Worm (Caenorhabditis elegans) whole organism, L1 larva: ENCODE results near the gene F29G9.1.

Experiments used
- C04F5.9 ChIP-seq: sonication (generic microtip); optimal IDR thresholded peaks from 2 replicates; lab custom pipeline; 2016; ENCODE audit warnings: missing genetic modification characterization, missing compliant biosample characterization
- C16A3.4 ChIP-seq: fragments of 150-350 bp; optimal IDR thresholded peaks from 2 replicates; lab custom pipeline; 2014; ENCODE audit warnings: missing biosample characterization, missing genetic modification characterization
- C34B4.2 ChIP-seq: sonication (generic microtip); optimal IDR thresholded peaks from 2 replicates; lab custom pipeline; 2017; ENCODE audit warnings: mild to moderate bottlenecking, missing genetic modification characterization, missing compliant biosample characterization
- F16B12.6 ChIP-seq: fragments of 150-350 bp; optimal IDR thresholded peaks from 2 replicates; lab custom pipeline; 2014; ENCODE audit warnings: missing biosample characterization, missing genetic modification characterization
- aha-1 ChIP-seq: fragments of 150-350 bp; optimal IDR thresholded peaks from 2 replicates; lab custom pipeline; 2014; ENCODE audit warnings: missing biosample characterization, missing genetic modification characterization
- alr-1 ChIP-seq: fragments of 200-800 bp; sonication (Bioruptor generic); optimal IDR thresholded peaks from 2 replicates; lab custom pipeline; 2018; ENCODE audit warnings: borderline replicate concordance, mild to moderate bottlenecking, missing genetic modification characterization, missing compliant biosample characterization
- aly-2 ChIP-seq: fragments of 150-350 bp; optimal IDR thresholded peaks from 2 replicates; lab custom pipeline; 2014; ENCODE audit warnings: missing biosample characterization, missing genetic modification characterization
- ama-1 ChIP-seq: fragments of 150-350 bp; optimal IDR thresholded peaks from 2 replicates; lab custom pipeline; 2014
- blmp-1 ChIP-seq: fragments of 150-350 bp; optimal IDR thresholded peaks from 2 replicates; lab custom pipeline; 2014; ENCODE audit warnings: missing biosample characterization, missing genetic modification characterization
- ceh-63 ChIP-seq: fragments of 200-800 bp; sonication (Bioruptor generic); optimal IDR thresholded peaks from 2 replicates; lab custom pipeline; 2018; ENCODE audit warnings: mild to moderate bottlenecking, missing genetic modification characterization, missing compliant biosample characterization
- ceh-82 ChIP-seq, 3 experiments: fragments of 150-350 bp in 1 of 3; sonication (generic microtip) in 2 of 3; optimal IDR thresholded peaks; 2 replicates each; lab custom pipeline; 2014 to 2017; ENCODE audit warnings: missing biosample characterization in 3 of 3, missing genetic modification characterization in 3 of 3
- ceh-88 ChIP-seq: fragments of 200-800 bp; sonication (Bioruptor generic); IDR thresholded peaks from 2 replicates; pipeline ENCODE4 v1.3.6; 2022; ENCODE audit warnings: missing genetic modification characterization, missing compliant biosample characterization
- ces-1 ChIP-seq: fragments of 150-350 bp; optimal IDR thresholded peaks from 2 replicates; lab custom pipeline; 2014; ENCODE audit warnings: missing biosample characterization, missing genetic modification reagents, missing genetic modification characterization
- dpl-1 ChIP-seq, 3 experiments: fragments of 150-350 bp in 2 of 3; sonication (generic microtip) in 1 of 3; optimal IDR thresholded peaks; 2 replicates each; lab custom pipeline; 2014 to 2017; ENCODE audit warnings: missing biosample characterization in 3 of 3, missing genetic modification characterization in 3 of 3, missing genetic modification reagents in 3 of 3
- dsc-1 ChIP-seq: sonication (generic microtip); optimal IDR thresholded peaks from 2 replicates; lab custom pipeline; 2016; ENCODE audit warnings: mild to moderate bottlenecking, missing genetic modification characterization, missing compliant biosample characterization
- efl-1 ChIP-seq, 4 experiments: fragments of 150-350 bp; optimal IDR thresholded peaks in 3 of 4; peaks in 1 of 4; 1 replicate in 1 of 4; 2 replicates in 3 of 4; lab custom pipeline; 2014; ENCODE audit warnings: missing biosample characterization in 2 of 4, missing genetic modification characterization in 2 of 4, missing genetic modification reagents in 2 of 4
- egl-27 ChIP-seq, 2 experiments: fragments of 150-350 bp in 1 of 2; sonication (generic microtip); optimal IDR thresholded peaks; 3 replicates each; lab custom pipeline; 2017 to 2018; ENCODE audit warnings: missing biosample characterization in 2 of 2, missing genetic modification characterization in 2 of 2, missing genetic modification reagents in 2 of 2
- ets-5 ChIP-seq: fragments of 200-800 bp; sonication (Bioruptor generic); IDR thresholded peaks from 2 replicates; pipeline ENCODE4 v1.3.6; 2022; ENCODE audit warnings: missing genetic modification characterization, missing compliant biosample characterization
- fkh-10 ChIP-seq: sonication (generic microtip); optimal IDR thresholded peaks from 2 replicates; lab custom pipeline; 2017; ENCODE audit warnings: missing biosample characterization, missing genetic modification reagents, missing genetic modification characterization
- hlh-17 ChIP-seq: fragments of 200-800 bp; sonication (Bioruptor generic); optimal IDR thresholded peaks from 2 replicates; lab custom pipeline; 2018; ENCODE audit warnings: missing genetic modification characterization, mild to moderate bottlenecking, missing compliant biosample characterization, moderate library complexity, borderline replicate concordance
- irx-1 ChIP-seq: sonication (generic microtip); optimal IDR thresholded peaks from 2 replicates; lab custom pipeline; 2016; ENCODE audit warnings: missing genetic modification characterization, missing compliant biosample characterization
- lin-13 ChIP-seq: fragments of 150-350 bp; optimal IDR thresholded peaks from 2 replicates; lab custom pipeline; 2014; ENCODE audit warnings: missing biosample characterization, missing genetic modification reagents, missing genetic modification characterization
- lin-15B ChIP-seq: fragments of 150-350 bp; sonication (generic microtip); optimal IDR thresholded peaks from 3 replicates; lab custom pipeline; 2014; ENCODE audit warnings: missing biosample characterization, missing genetic modification characterization
- lin-35 ChIP-seq, 2 experiments: fragments of 150-350 bp; optimal IDR thresholded peaks; 2 replicates each; lab custom pipeline; 2014; ENCODE audit warnings: missing biosample characterization in 2 of 2, missing genetic modification characterization in 2 of 2, missing genetic modification reagents in 2 of 2
- lir-3 ChIP-seq: sonication (generic microtip); optimal IDR thresholded peaks from 2 replicates; lab custom pipeline; 2016; ENCODE audit warnings: mild to moderate bottlenecking, missing genetic modification characterization, moderate library complexity, missing compliant biosample characterization; ENCODE audit not compliant: poor library complexity
- lsy-2 ChIP-seq, 2 experiments: fragments of 150-350 bp; optimal IDR thresholded peaks; 2 replicates each; lab custom pipeline; 2014; ENCODE audit warnings: missing biosample characterization in 2 of 2, missing genetic modification characterization in 2 of 2
- mab-9 ChIP-seq: fragments of 200-800 bp; sonication (Bioruptor generic); IDR thresholded peaks from 2 replicates; pipeline ENCODE4 v1.3.6; 2022; ENCODE audit warnings: missing genetic modification reagents, missing genetic modification characterization, missing compliant biosample characterization
- mdl-1 ChIP-seq, 2 experiments: fragments of 150-350 bp; optimal IDR thresholded peaks; 2 replicates each; lab custom pipeline; 2014 to 2017; ENCODE audit warnings: missing biosample characterization in 2 of 2, missing genetic modification characterization in 2 of 2, inconsistent platforms in 1 of 2
- mef-2 ChIP-seq: fragments of 150-350 bp; optimal IDR thresholded peaks from 2 replicates; lab custom pipeline; 2014; ENCODE audit warnings: missing biosample characterization, missing genetic modification characterization
- mep-1 ChIP-seq: fragments of 150-350 bp; optimal IDR thresholded peaks from 2 replicates; lab custom pipeline; 2014; ENCODE audit warnings: missing biosample characterization, missing genetic modification characterization
- nhr-11 ChIP-seq: fragments of 150-350 bp; optimal IDR thresholded peaks from 2 replicates; lab custom pipeline; 2014; ENCODE audit warnings: missing biosample characterization, missing genetic modification characterization
- nhr-19 ChIP-seq: fragments of 200-800 bp; sonication (Bioruptor generic); conservative IDR thresholded peaks from 2 replicates; pipeline ENCODE4 v1.3.6; 2022; ENCODE audit warnings: missing genetic modification characterization, missing compliant biosample characterization
- nhr-20 ChIP-seq: sonication (generic microtip); optimal IDR thresholded peaks from 2 replicates; lab custom pipeline; 2016; ENCODE audit warnings: mild to moderate bottlenecking, missing genetic modification characterization, missing compliant biosample characterization
- nhr-237 ChIP-seq: fragments of 150-350 bp; optimal IDR thresholded peaks from 2 replicates; lab custom pipeline; 2014; ENCODE audit warnings: missing biosample characterization, missing genetic modification characterization
- nhr-28 ChIP-seq: fragments of 150-350 bp; optimal IDR thresholded peaks from 2 replicates; lab custom pipeline; 2014; ENCODE audit warnings: missing biosample characterization, missing genetic modification characterization
- nhr-47 ChIP-seq: sonication (generic microtip); optimal IDR thresholded peaks from 2 replicates; lab custom pipeline; 2016; ENCODE audit warnings: mild to moderate bottlenecking, missing genetic modification characterization, moderate library complexity, missing compliant biosample characterization
- nhr-77 ChIP-seq: fragments of 150-350 bp; optimal IDR thresholded peaks from 2 replicates; lab custom pipeline; 2014; ENCODE audit warnings: missing biosample characterization, missing genetic modification characterization
- nhr-90 ChIP-seq: sonication (generic microtip); optimal IDR thresholded peaks from 2 replicates; lab custom pipeline; 2016; ENCODE audit warnings: mild to moderate bottlenecking, missing genetic modification characterization, missing compliant biosample characterization; ENCODE audit not compliant: poor library complexity
- pag-3 ChIP-seq: sonication (generic microtip); optimal IDR thresholded peaks from 2 replicates; lab custom pipeline; 2017; ENCODE audit warnings: missing genetic modification characterization, mild to moderate bottlenecking, missing compliant biosample characterization, antibody characterized with exemption, borderline replicate concordance; ENCODE audit not compliant: insufficient read depth
- pqm-1 ChIP-seq: sonication (generic microtip); optimal IDR thresholded peaks from 3 replicates; lab custom pipeline; 2017; ENCODE audit warnings: missing biosample characterization, missing genetic modification characterization
- rnt-1 ChIP-seq: sonication (generic microtip); optimal IDR thresholded peaks from 2 replicates; lab custom pipeline; 2016; ENCODE audit warnings: mild to moderate bottlenecking, missing genetic modification characterization, moderate library complexity, missing compliant biosample characterization
- skn-1 ChIP-seq: fragments of 150-350 bp; optimal IDR thresholded peaks from 2 replicates; lab custom pipeline; 2014; ENCODE audit warnings: missing biosample characterization, missing genetic modification characterization
- snpc-4 ChIP-seq: fragments of 150-350 bp; optimal IDR thresholded peaks from 2 replicates; lab custom pipeline; 2014; ENCODE audit warnings: missing biosample characterization, missing genetic modification characterization
- sptf-1 ChIP-seq: fragments of 150-350 bp; optimal IDR thresholded peaks from 2 replicates; lab custom pipeline; 2014; ENCODE audit warnings: missing biosample characterization, missing genetic modification characterization
- sup-37 ChIP-seq: fragments of 200-800 bp; sonication (Bioruptor generic); optimal IDR thresholded peaks from 2 replicates; lab custom pipeline; 2018; ENCODE audit warnings: mild to moderate bottlenecking, missing genetic modification characterization, missing compliant biosample characterization
- swsn-7 ChIP-seq: sonication (generic microtip); optimal IDR thresholded peaks from 2 replicates; lab custom pipeline; 2016; ENCODE audit warnings: missing genetic modification characterization, missing compliant biosample characterization
- tbx-2 ChIP-seq: sonication (generic microtip); optimal IDR thresholded peaks from 2 replicates; lab custom pipeline; 2016; ENCODE audit warnings: missing genetic modification characterization, missing compliant biosample characterization
- unc-30 ChIP-seq: sonication (generic microtip); optimal IDR thresholded peaks from 2 replicates; lab custom pipeline; 2017; ENCODE audit warnings: missing biosample characterization, missing genetic modification characterization
- unc-62 ChIP-seq: fragments of 150-350 bp; optimal IDR thresholded peaks from 2 replicates; lab custom pipeline; 2014; ENCODE audit warnings: missing biosample characterization, missing genetic modification reagents, missing genetic modification characterization
- unc-86 ChIP-seq: sonication (generic microtip); optimal IDR thresholded peaks from 2 replicates; lab custom pipeline; 2016; ENCODE audit warnings: missing genetic modification characterization, missing compliant biosample characterization
- unc-98 ChIP-seq: fragments of 200-800 bp; sonication (Bioruptor generic); IDR thresholded peaks from 2 replicates; pipeline ENCODE4 v1.3.6; 2022; ENCODE audit warnings: missing genetic modification characterization, missing compliant biosample characterization
- zag-1 ChIP-seq: fragments of 150-350 bp; optimal IDR thresholded peaks from 2 replicates; lab custom pipeline; 2014; ENCODE audit warnings: missing biosample characterization, missing genetic modification characterization
- ztf-4 ChIP-seq: fragments of 150-350 bp; optimal IDR thresholded peaks from 2 replicates; lab custom pipeline; 2014; ENCODE audit warnings: missing biosample characterization, missing genetic modification characterization

Gene F29G9.1

ce11 chrV:6053188-6053687 is 14.3 kb downstream of the F29G9.1 start, which contains the start of gene seip-1 (continued):
- TF ChIP-seq zag-1 (tag; lab: Kevin White, UChicago) (peak; percentile 68), unc-62 (no peak), nhr-237 (tag; lab: Kevin White, UChicago) (peak; percentile 72), mep-1 (tag; lab: Kevin White, UChicago) (peak; percentile 94), mab-9 (GFP tag; lab: Robert Waterston, UW) (peak; percentile 56), sptf-1 (tag; lab: Kevin White, UChicago) (no peak), aly-2 (tag; lab: Kevin White, UChicago) (no peak), ceh-63 (GFP tag; lab: Kevin White, UChicago) (no peak), blmp-1 (tag; lab: Kevin White, UChicago) (peak; percentile 72), C16A3.4 (tag; lab: Kevin White, UChicago) (peak; percentile 88), ama-1 (peak; percentile 43), lin-35 (GFP tag; optimal IDR thresholded peaks at IDR 0.05; lab: Kevin White, UChicago) (peak; percentile 81 to 87), ceh-88 (GFP tag; lab: Robert Waterston, UW) (peak; percentile 76), nhr-47 (tag; lab: Kevin White, UChicago) (peak; percentile 83), lin-13 (GFP tag; lab: Kevin White, UChicago) (peak; percentile 72), fkh-10 (GFP tag; lab: Kevin White, UChicago) (peak; percentile 65), dsc-1 (peak; percentile 51), alr-1 (tag; lab: Kevin White, UChicago) (no peak), nhr-28 (tag; lab: Kevin White, UChicago) (no peak), C34B4.2 (tag; lab: Kevin White, UChicago) (no peak), efl-1 (optimal IDR thresholded peaks at IDR 0.05; lab: Kevin White, UChicago) (peak; percentile 84 to 90), efl-1 (GFP tag; optimal IDR thresholded peaks at IDR 0.05 in 1 of 2; lab: Kevin White, UChicago) (peak; percentile 78 to 96), C04F5.9 (no peak), nhr-77 (tag; lab: Kevin White, UChicago) (peak; percentile 78), pag-3 (no peak), sup-37 (no peak), rnt-1 (tag; lab: Kevin White, UChicago) (peak; percentile 81), lir-3 (tag; lab: Kevin White, UChicago) (peak; percentile 58), snpc-4 (tag; lab: Kevin White, UChicago) (peak; percentile 71), F16B12.6 (tag; lab: Kevin White, UChicago) (peak; percentile 66), egl-27 (tag; optimal IDR thresholded peaks at IDR 0.05; lab: Kevin White, UChicago) (no peak), ztf-4 (tag; lab: Kevin White, UChicago) (peak; percentile 64), lsy-2 (tag; optimal IDR thresholded peaks at IDR 0.05; lab: Kevin White, UChicago) (peak; percentile 76 to 91), irx-1 (tag; lab: Kevin White, UChicago) (peak; percentile 70), nhr-20 (tag; lab: Kevin White, UChicago) (peak; percentile 89), aha-1 (tag; lab: Kevin White, UChicago) (no peak), swsn-7 (peak; percentile 85), dpl-1 (GFP tag; optimal IDR thresholded peaks at IDR 0.05; lab: Kevin White, UChicago) (peak; percentile 71 to 81 (median 72)), tbx-2 (tag; lab: Kevin White, UChicago) (peak; percentile 75), lin-15B (tag; lab: Kevin White, UChicago) (peak; percentile 80), unc-30 (tag; lab: Kevin White, UChicago) (no peak), nhr-19 (GFP tag; lab: Robert Waterston, UW) (peak; percentile 81), ces-1 (GFP tag; lab: Kevin White, UChicago) (no peak), unc-98 (no peak), ceh-82 (tag; optimal IDR thresholded peaks at IDR 0.05; lab: Kevin White, UChicago) (peak; percentile 64 to 87 (median 66)), unc-86 (peak; percentile 75), hlh-17 (no peak), skn-1 (peak; percentile 89), pqm-1 (tag; lab: Kevin White, UChicago) (no peak), mdl-1 (tag; optimal IDR thresholded peaks at IDR 0.05; lab: Kevin White, UChicago) (peak in 1 of 2 experiments; percentile 82), ets-5 (GFP tag; lab: Robert Waterston, UW) (no peak), mef-2 (peak; percentile 39), nhr-90 (peak; percentile 64), nhr-11 (tag; lab: Kevin White, UChicago) (peak; percentile 47)
